Worm (Caenorhabditis elegans) whole organism, mixed stage, embryonic: ENCODE data around the gene sru-36.

ENCODE experiments used
- M03D4.4 ChIP-seq: sonication (generic microtip); optimal IDR thresholded peaks from 2 replicates; lab custom pipeline; 2017; ENCODE audit warnings: mild to moderate bottlenecking, missing genetic modification characterization, missing compliant biosample characterization
- ham-2 ChIP-seq: fragments of 200-800 bp; sonication (Bioruptor generic); optimal IDR thresholded peaks from 2 replicates; lab custom pipeline; 2018; ENCODE audit warnings: mild to moderate bottlenecking, missing genetic modification characterization, missing compliant biosample characterization
- lsy-2 ChIP-seq: fragments of 150-350 bp; optimal IDR thresholded peaks from 2 replicates; lab custom pipeline; 2014; ENCODE audit warnings: missing biosample characterization, missing genetic modification characterization
- nhr-28 ChIP-seq: fragments of 150-350 bp; optimal IDR thresholded peaks from 2 replicates; lab custom pipeline; 2014; ENCODE audit warnings: missing biosample characterization, missing genetic modification characterization
- nhr-76 ChIP-seq: sonication (generic microtip); optimal IDR thresholded peaks from 2 replicates; lab custom pipeline; 2017; ENCODE audit warnings: missing biosample characterization, missing genetic modification characterization
- snpc-4 ChIP-seq: fragments of 150-350 bp; optimal IDR thresholded peaks from 2 replicates; lab custom pipeline; 2014; ENCODE audit warnings: missing biosample characterization, missing genetic modification characterization
- unc-39 ChIP-seq: fragments of 150-350 bp; optimal IDR thresholded peaks from 2 replicates; lab custom pipeline; 2014; ENCODE audit warnings: missing biosample characterization, missing genetic modification characterization
- zip-8 ChIP-seq: fragments of 150-350 bp; optimal IDR thresholded peaks from 2 replicates; lab custom pipeline; 2014; ENCODE audit warnings: missing biosample characterization, missing genetic modification characterization
- ztf-11 ChIP-seq: fragments of 150-350 bp; optimal IDR thresholded peaks from 2 replicates; lab custom pipeline; 2014; ENCODE audit warnings: missing biosample characterization, missing genetic modification characterization

- TF ChIP-seq unc-39 (tag; lab: Kevin White, UChicago) (no peak), zip-8 (tag; lab: Kevin White, UChicago) (no peak), M03D4.4 (tag; lab: Kevin White, UChicago) (no peak), ham-2 (GFP tag; lab: Kevin White, UChicago) (no peak), nhr-76 (tag; lab: Kevin White, UChicago) (no peak), lsy-2 (tag; lab: Kevin White, UChicago) (no peak), nhr-28 (no peak), ztf-11 (tag; lab: Kevin White, UChicago) (no peak), snpc-4 (no peak)
Measured at ce11 chrV:9841376-9841775, at the start of gene sru-36.
